Worm (Caenorhabditis elegans): Measurements from ENCODE around the gene nhr-106.

DNA sequence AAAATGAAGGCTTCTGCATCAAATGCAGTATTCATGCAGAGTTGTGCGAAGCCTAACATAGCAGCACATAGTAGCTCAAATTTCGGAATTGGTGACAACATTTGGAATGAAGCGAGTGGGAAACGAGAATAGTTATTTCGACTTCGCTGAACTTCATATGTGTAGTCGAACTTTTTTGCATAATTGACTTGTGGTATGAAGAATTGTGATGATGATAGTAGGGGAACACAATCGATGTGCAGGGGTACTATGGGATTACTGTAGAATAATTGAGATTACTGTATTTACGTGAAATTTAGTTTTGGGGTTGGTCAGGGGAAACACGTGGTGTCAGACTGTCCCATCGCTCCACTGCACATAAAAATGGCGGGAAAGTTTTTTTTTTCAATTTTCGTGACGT, 48.5 kb upstream of the nhr-106 start, which contains the start of gene B0554.7:
- TF ChIP-seq hsf-1 (GFP tag; IDR thresholded peaks at IDR 0.05) (no peak), akir-1 (GFP tag; optimal IDR thresholded peaks at IDR 0.05) (no peak), nhr-27 (tag; optimal IDR thresholded peaks at IDR 0.05) (no peak), ztf-28 (GFP tag; IDR thresholded peaks at IDR 0.05) (no peak), lir-1 (GFP tag; conservative IDR thresholded peaks at IDR 0.05) (no peak), atf-7 (tag; optimal IDR thresholded peaks at IDR 0.05) (no peak), hmg-20 (GFP tag; IDR thresholded peaks at IDR 0.05) (no peak), madf-8 (GFP tag; conservative IDR thresholded peaks at IDR 0.05) (no peak)

Measured in whole organism, young adult.